Worm (Caenorhabditis elegans): Measurements from ENCODE around the gene srm-3.

DNA sequence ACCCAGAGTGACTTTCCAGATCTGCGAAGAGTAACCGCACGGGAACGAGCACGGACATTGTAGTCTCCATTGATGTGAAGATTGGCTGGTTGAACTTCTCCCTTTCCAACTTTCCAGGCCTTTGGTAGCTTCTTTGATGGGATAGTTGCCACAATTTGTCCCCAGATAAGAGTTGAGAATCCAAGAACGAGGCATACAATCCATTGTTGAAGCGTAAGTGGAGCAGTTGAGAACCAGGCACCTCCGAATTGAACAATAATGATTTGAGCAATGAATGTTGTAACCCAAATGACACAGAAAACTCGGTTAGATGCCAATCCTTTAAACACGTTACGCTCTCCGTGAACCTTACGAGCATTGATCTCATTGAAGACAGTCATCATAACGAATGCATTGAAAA, 21.7 kb upstream of the srm-3 start:
- TF ChIP-seq snpc-1.1 (tag; optimal IDR thresholded peaks at IDR 0.05; ENCODE audit: insufficient read depth) (no peak), T26A5.8 (tag; optimal IDR thresholded peaks at IDR 0.05) (no peak), ama-1 (optimal IDR thresholded peaks at IDR 0.05) (no peak), ama-1 (GFP tag; optimal IDR thresholded peaks at IDR 0.05) (no peak), xnd-1 (tag; optimal IDR thresholded peaks at IDR 0.05) (no peak), nhr-80 (tag; optimal IDR thresholded peaks at IDR 0.05) (no peak), lag-1 (GFP tag; IDR thresholded peaks at IDR 0.05) (no peak)

All from whole organism, young adult.